Worm (Caenorhabditis elegans): ENCODE results near the gene F54D1.1.

Gene F54D1.1

ce11 chrIV:11261535-11261934, at the start of gene F54D1.1:
Gene F54D1.1 (plus strand): TSS chrIV:11261835.
- TF ChIP-seq lsy-2 (tag; optimal IDR thresholded peaks at IDR 0.05) (no peak), ceh-43 (GFP tag; optimal IDR thresholded peaks at IDR 0.05) (no peak), unc-120 (tag; optimal IDR thresholded peaks at IDR 0.05; ENCODE audit: poor library complexity, severe bottlenecking) (no peak), hlh-1 (tag; optimal IDR thresholded peaks at IDR 0.05) (no peak), ham-2 (GFP tag; optimal IDR thresholded peaks at IDR 0.05) (no peak)

- no peak for TF ChIP-seq hlh-1 (tag; optimal IDR thresholded peaks at IDR 0.05)
- no peak for TF ChIP-seq zip-8 (tag; optimal IDR thresholded peaks at IDR 0.05)
- no peak for TF ChIP-seq ceh-43 (GFP tag; optimal IDR thresholded peaks at IDR 0.05)
- no peak for TF ChIP-seq cnd-1 (tag; optimal IDR thresholded peaks at IDR 0.05)
- no peak for TF ChIP-seq elt-3 (tag; optimal IDR thresholded peaks at IDR 0.05)
- no peak for TF ChIP-seq lsy-2 (tag; optimal IDR thresholded peaks at IDR 0.05)
- TF ChIP-seq lin-32 (GFP tag; optimal IDR thresholded peaks at IDR 0.05): no peak
- TF ChIP-seq nhr-12 (tag; optimal IDR thresholded peaks at IDR 0.05): no peak
- TF ChIP-seq snpc-4 (tag; optimal IDR thresholded peaks at IDR 0.05): no peak
- TF ChIP-seq nhr-76 (tag; optimal IDR thresholded peaks at IDR 0.05): no peak
- no peak for TF ChIP-seq mep-1 (tag; optimal IDR thresholded peaks at IDR 0.05)
- no peak for TF ChIP-seq bed-3 (GFP tag; optimal IDR thresholded peaks at IDR 0.05)
- TF ChIP-seq nhr-237 (tag; optimal IDR thresholded peaks at IDR 0.05): no peak
- no peak for TF ChIP-seq nhr-2 (tag; optimal IDR thresholded peaks at IDR 0.05)
- no peak for TF ChIP-seq sptf-1 (tag; optimal IDR thresholded peaks at IDR 0.05)
Measured at ce11 chrIV:11212978-11213377, 48.7 kb upstream of the F54D1.1 start.

- TF ChIP-seq nhr-237 (tag; optimal IDR thresholded peaks at IDR 0.05) (no peak), ceh-83 (GFP tag; optimal IDR thresholded peaks at IDR 0.05) (no peak), ztf-11 (tag; optimal IDR thresholded peaks at IDR 0.05) (no peak), zip-8 (tag; optimal IDR thresholded peaks at IDR 0.05) (no peak), pha-4 (tag; optimal IDR thresholded peaks at IDR 0.05) (no peak), flh-1 (GFP tag; optimal IDR thresholded peaks at IDR 0.05) (no peak), ceh-39 (tag; optimal IDR thresholded peaks at IDR 0.05) (no peak), nhr-2 (tag; optimal IDR thresholded peaks at IDR 0.05) (no peak), elt-3 (tag; optimal IDR thresholded peaks at IDR 0.05) (no peak)
Measured at ce11 chrIV:11218037-11218436, 43.6 kb upstream of the F54D1.1 start, which contains the start of gene zip-6. Gene zip-6 (minus strand): TSS chrIV:11218137.

ce11 chrIV:11223878-11224277, 37.8 kb upstream of the F54D1.1 start, which contains the start of gene C29F4.3:
Gene C29F4.3 (minus strand): TSS chrIV:11223978.
- TF ChIP-seq sptf-1 (tag; optimal IDR thresholded peaks at IDR 0.05) (no peak), ceh-83 (GFP tag; optimal IDR thresholded peaks at IDR 0.05) (no peak), flh-1 (GFP tag; optimal IDR thresholded peaks at IDR 0.05) (no peak), elt-3 (tag; optimal IDR thresholded peaks at IDR 0.05) (no peak)

ce11 chrIV:11225206-11225605, 36.4 kb upstream of the F54D1.1 start, which contains the start of gene col-125:
Gene col-125 (plus strand): TSS chrIV:11225506.
- no peak for TF ChIP-seq sptf-1 (tag; optimal IDR thresholded peaks at IDR 0.05)
- no peak for TF ChIP-seq hlh-1 (tag; optimal IDR thresholded peaks at IDR 0.05)
- no peak for TF ChIP-seq tbx-8 (GFP tag; optimal IDR thresholded peaks at IDR 0.05)
- TF ChIP-seq drap-1 (GFP tag; optimal IDR thresholded peaks at IDR 0.05): no peak
- no peak for TF ChIP-seq snpc-4 (tag; optimal IDR thresholded peaks at IDR 0.05)
- TF ChIP-seq bed-3 (GFP tag; optimal IDR thresholded peaks at IDR 0.05): no peak
- TF ChIP-seq nhr-12 (tag; optimal IDR thresholded peaks at IDR 0.05): no peak
- no peak for TF ChIP-seq nhr-76 (tag; optimal IDR thresholded peaks at IDR 0.05)
- TF ChIP-seq ces-1 (GFP tag; optimal IDR thresholded peaks at IDR 0.05): no peak
- no peak for TF ChIP-seq sem-2 (GFP tag; optimal IDR thresholded peaks at IDR 0.05)

- TF ChIP-seq lsy-2 (tag; optimal IDR thresholded peaks at IDR 0.05) (no peak), drap-1 (GFP tag; optimal IDR thresholded peaks at IDR 0.05) (no peak), mep-1 (tag; optimal IDR thresholded peaks at IDR 0.05) (no peak), snpc-4 (tag; optimal IDR thresholded peaks at IDR 0.05) (no peak), nhr-2 (tag; optimal IDR thresholded peaks at IDR 0.05) (no peak), nhr-28 (tag; optimal IDR thresholded peaks at IDR 0.05) (no peak), unc-62 (GFP tag; optimal IDR thresholded peaks at IDR 0.05) (no peak), sptf-1 (tag; optimal IDR thresholded peaks at IDR 0.05) (no peak), zip-8 (tag; optimal IDR thresholded peaks at IDR 0.05) (no peak), ztf-11 (tag; optimal IDR thresholded peaks at IDR 0.05) (no peak), M03D4.4 (tag; optimal IDR thresholded peaks at IDR 0.05) (no peak), ceh-39 (tag; optimal IDR thresholded peaks at IDR 0.05) (no peak), pha-4 (tag; optimal IDR thresholded peaks at IDR 0.05) (no peak), lin-32 (GFP tag; optimal IDR thresholded peaks at IDR 0.05) (no peak), mls-2 (tag; optimal IDR thresholded peaks at IDR 0.05) (no peak), flh-1 (GFP tag; optimal IDR thresholded peaks at IDR 0.05) (no peak)
Measured at ce11 chrIV:11226545-11226944, 35.1 kb upstream of the F54D1.1 start.
